Fruit fly (Drosophila melanogaster) whole organism, larva: ENCODE results near the gene CG11581.

Experiments used
- noc ChIP-seq: fragments of 200-800 bp; sonication (Bioruptor generic); optimal IDR thresholded peaks from 3 replicates; lab custom pipeline; 2019; ENCODE audit warnings: missing biosample characterization, mild to moderate bottlenecking, missing genetic modification characterization, moderate library complexity

The CG11581 gene

DNA sequence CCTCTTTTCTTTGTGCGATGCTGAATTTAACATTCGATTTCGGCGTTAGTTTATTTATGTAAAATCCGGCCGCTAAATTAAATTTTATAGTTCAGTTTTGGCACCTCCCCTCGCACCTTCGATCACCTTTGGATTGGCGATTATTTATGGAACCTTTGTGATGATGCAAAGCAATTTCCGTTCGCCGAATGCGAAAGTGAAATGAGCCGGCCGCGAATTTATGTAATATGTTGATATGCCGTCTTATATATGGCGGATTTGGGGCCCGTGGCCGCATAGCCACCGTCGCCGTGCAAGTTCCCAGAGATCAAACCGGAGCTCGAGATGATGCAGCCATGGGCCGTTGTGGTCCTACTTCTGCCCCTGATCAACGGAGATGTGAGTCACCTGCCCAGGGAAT, at the start of gene CG11581:
TSS of gene CG11581 (plus strand) at position 301 of the 400 bp plus-strand sequence.
- peak; percentile 3 for TF ChIP-seq noc (tag; lab: Kevin White, UChicago)

DNA sequence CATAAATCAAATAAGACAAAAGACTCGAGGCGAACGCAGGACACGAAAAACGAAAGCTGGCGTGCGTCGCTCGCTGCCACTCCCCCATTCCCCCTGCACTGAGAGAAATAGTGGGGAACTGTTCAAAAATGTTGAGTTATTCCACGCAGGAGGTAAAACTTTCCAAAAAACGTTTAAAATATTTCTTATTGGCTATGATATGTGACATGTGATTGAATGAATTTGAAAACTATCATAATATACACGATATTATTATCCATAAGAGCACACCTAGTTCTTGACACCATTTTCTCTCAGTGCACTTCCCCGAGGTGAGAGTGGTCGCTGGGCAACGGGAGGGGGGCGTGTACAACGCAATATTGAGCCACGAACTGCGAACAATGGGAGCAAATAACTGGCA, 42.8 kb upstream of the CG11581 start:
- TF ChIP-seq noc (tag; lab: Kevin White, UChicago), result no peak

DNA sequence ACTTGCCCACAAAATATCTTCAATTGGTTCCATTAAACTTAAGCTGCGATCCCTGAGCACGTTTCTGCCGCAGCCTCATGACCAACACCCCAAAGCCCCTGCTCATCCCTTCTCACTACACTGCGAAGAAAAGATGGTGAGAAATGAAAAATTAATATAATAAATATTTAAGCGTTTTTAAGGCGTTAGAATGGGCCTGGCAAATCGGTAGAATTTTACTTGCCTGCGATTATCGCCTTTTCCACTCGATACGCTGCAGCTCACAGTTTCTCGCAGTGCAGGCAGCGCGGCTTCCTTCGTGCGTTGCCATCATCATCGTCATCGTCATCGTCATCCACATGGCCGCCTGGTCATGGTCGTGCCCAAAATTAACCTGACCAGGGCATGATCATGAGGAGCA, 28.6 kb upstream of the CG11581 start:
- TF ChIP-seq noc (tag; lab: Kevin White, UChicago), result no peak

DNA sequence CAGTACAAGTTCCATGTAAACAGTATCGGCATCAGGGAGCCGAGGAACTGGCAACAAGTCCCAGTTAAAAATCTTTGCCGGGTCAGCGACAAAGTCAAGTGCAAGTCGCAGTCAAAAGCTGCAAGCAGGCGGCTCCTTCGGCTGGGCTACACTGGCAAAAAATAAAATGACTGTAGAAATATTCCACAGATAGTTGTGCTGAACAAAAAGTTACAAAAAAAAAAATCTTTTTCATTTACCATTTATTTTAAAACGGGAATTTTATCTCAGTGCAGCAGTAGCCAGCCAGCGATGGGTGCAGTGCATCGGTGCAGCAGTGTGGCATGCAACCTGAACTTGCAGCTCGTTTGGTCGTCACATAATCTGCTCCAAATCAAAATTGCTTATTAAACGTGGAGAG, 27.4 kb upstream of the CG11581 start:
- no peak for TF ChIP-seq noc (tag; lab: Kevin White, UChicago)

DNA sequence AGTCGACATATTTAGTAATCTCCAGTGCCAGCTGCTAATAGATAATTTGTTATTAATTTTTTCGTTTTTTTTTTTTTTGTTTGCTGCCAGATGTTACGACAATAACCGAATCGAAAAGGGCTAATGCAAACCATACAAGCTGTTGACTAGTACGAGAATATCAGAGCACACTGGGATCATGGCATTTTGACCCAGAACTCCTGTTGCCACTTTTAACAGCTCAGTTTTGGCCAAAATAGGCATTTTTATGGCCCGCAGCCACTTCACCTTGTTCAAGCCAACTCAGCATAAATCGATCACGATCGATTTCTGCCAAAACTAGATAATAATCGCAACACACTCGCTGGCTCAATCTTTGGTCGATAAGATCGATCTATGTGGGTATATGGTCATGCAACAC, 24.8 kb upstream of the CG11581 start, which contains the start of gene CG12479:
TSS of gene CG12479 (minus strand) at position 101 of the 400 bp plus-strand sequence.
- no peak for TF ChIP-seq noc (tag; lab: Kevin White, UChicago)

DNA sequence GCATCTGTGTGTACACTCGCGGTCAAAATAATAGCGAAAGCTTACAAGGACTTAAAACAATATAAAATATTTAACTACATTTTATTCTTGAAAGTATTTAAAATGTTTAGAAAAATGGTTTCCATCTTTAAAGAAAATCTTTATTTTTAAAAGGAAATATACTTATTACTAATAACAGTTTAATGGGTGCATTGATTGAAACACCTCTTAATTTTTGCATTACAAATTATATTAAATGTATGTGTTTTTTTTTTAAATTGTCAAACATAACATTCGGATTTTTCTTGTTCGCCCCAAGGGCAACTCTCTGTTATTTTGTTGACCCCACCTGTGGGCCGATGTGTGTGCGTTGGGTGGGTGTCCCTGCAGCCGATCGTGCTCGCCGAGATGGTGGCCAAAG, 23.0 kb upstream of the CG11581 start:
- no peak for TF ChIP-seq noc (tag; lab: Kevin White, UChicago)

DNA sequence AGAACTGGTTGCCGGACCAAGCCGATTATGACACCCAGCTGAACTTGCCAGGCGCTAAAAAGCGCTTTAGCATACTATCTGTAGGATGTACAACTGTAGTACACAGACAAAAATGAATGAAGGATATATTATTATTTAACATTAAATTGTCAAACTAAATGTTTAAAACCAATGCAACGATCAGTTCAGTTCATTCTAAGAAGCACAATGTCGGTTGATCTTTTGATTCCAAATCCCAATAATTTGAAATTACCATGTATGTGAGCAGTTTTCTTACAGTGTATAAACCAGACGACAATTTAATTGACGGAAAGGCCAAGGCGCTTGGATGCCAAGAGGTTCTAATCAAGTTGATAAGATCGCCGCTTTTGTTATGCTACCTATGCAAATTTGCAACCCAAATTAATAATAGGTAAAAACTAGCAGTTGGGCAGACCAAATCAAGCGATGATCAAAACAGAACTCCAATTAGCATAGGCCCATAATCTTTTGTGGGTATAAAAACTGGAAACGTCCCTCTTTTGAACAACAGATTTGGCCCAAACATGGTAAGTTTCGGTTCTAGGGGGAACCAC, 7.6 kb upstream of the CG11581 start, which contains the start of gene CG12480:
TSS of gene CG12480 (plus strand) at position 525 of the 575 bp plus-strand sequence.
- TF ChIP-seq noc (tag; lab: Kevin White, UChicago), result peak; percentile 87

DNA sequence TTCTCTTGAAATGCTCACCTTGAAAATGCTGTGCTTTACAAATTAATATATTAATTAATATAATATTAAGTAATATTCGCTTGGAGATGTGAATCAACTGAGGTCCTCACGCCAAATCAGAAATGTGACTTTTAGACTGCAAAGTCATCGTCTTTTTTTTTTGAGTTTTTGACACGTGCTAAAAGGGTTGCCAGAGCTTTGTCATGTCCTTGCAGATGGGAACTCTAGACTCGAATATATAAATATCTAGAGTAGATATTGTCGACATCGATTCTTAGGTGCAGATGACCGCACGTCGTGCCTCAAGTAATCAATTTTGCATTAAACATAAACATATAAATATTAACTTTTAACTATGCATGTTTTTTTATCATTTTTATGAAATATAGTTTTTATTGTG, 4.2 kb upstream of the CG11581 start, which contains the start of gene betaNACtes1:
TSS of gene betaNACtes1 (minus strand) at position 101 of the 400 bp plus-strand sequence.
- no peak for TF ChIP-seq noc (tag; lab: Kevin White, UChicago)

DNA sequence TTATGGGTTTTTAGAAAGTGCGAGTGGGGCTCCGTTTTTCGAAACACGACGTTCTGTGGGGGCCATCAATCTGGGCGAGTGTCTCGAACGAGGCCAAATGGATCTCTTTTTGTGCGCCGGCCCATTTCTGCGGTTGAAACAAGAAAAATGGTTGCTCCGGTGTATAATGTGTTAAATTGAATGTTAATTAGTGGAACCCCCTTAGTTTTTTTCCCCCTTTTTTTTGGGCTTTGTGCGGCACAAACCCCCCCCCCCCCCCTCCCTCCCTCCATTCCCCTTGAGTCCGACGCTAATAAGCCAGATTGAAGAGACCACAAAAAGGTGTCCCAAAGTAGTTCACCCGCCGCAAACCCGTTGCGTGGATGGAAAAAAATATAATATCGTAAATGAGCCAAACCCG, 3.1 kb upstream of the CG11581 start:
- no peak for TF ChIP-seq noc (tag; lab: Kevin White, UChicago)

DNA sequence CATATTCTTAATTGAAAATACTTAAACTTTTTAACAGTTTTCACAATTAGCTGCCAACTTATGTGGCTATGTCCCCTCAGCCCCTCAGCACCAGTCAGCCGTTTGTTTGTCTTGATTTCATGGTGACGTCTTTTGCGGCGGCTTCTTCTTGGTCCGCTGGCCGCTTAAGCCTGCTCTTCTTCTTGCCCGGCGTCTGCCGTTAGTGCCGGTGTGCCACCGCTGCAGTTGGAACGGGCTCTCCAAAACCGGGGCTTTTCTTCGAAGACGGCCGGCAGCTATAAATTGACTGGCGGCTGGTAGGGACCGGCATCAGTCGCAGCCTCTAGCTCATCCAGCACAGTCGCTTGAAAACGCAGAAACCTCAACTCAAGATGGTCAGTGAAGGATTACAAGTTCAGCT, 2.3 kb upstream of the CG11581 start, which contains the start of gene CG1368:
TSS of gene CG1368 (plus strand) at position 301 of the 400 bp plus-strand sequence.
- no peak for TF ChIP-seq noc (tag; lab: Kevin White, UChicago)

DNA sequence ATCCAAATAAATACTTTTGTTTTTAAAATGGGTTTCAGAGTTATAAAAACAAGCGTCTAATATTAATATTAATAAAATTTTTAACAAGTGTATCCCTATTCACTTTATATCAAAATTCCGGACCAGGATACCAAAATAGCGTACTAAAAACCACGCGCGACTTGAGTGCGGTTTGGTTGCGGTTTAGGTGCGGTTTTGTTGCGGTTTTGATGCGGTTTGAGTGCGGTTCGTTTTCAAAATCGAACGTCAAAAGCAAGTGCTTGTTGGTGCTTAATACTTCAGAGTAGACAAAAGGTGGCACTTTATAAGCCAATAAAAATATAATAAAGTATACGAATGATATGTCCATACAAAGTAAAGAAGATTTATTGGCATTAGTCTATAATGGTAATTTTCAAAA, 1.1 kb upstream of the CG11581 start:
- TF ChIP-seq noc (tag; lab: Kevin White, UChicago), result no peak

DNA sequence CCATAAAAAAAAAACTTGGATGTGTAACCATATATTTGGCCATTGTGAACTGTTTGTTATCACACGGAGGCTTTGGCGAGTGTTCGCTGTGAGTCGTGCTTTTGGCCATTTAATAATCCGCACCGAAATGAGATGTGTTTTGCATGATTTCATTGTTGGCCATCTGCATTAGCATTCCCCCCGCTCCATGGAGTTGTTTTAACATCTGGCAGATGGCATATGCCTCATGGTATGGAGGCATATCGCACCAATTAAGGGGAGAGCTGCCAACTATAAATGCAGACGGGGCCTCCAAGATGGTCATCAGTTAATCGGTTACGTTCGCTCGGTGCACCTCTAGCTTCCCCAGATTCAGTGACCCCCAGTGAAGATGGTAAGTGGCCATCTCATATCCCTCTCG, 4.0 kb downstream of the CG11581 start, which contains the start of gene CG11584:
TSS of gene CG11584 (plus strand) at position 301 of the 400 bp plus-strand sequence.
- TF ChIP-seq noc (tag; lab: Kevin White, UChicago), result no peak

DNA sequence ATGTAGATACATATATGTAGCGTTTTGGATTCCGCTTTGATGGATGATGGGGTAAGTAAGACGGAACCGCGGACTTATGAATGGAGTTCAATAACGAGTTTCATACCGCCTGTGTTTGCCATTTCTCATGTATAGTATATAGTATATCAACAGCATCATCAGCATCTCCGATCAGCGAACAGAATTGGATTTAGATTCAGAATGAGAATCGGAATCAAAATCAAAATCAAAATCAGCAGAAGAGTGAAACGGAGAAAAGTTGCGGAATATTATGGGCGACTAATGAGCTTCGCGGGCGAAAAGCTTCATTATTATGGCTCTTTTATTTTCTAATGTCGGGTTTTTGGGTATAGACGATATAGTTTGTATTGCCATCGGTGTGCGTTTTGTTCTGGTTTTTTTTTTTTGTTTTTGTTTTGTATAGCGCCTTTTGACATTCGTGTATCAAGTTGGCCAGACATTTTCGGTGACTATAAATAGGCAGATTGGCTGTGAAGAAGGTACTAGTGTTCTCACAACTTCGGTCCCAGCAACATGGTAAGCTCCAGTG, 7.4 kb downstream of the CG11581 start, which contains the start of gene CG32603:
TSS of gene CG32603 (plus strand) at position 500 of the 550 bp plus-strand sequence.
- no peak for TF ChIP-seq noc (tag; lab: Kevin White, UChicago)

DNA sequence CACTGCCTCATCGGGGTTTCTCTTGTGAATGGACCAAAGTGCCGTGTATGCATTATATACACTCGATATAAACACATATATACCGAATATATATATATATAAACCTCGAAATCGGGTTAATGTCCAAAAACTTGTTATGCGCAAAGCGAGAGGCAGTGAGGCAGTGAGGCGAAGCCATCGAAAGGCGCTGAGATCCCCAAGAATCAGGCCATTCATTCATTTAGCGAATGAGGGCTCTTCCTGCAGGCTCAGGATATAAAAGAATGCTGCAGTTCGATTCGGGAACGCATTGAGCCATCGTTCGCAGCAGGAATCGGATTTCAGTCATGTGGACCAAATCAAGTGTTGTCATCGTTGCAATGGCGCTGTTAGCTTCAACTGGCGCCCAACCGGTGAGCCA, 10.2 kb downstream of the CG11581 start, which contains the start of gene CG12481:
TSS of gene CG12481 (plus strand) at position 301 of the 400 bp plus-strand sequence.
- no peak for TF ChIP-seq noc (tag; lab: Kevin White, UChicago)

DNA sequence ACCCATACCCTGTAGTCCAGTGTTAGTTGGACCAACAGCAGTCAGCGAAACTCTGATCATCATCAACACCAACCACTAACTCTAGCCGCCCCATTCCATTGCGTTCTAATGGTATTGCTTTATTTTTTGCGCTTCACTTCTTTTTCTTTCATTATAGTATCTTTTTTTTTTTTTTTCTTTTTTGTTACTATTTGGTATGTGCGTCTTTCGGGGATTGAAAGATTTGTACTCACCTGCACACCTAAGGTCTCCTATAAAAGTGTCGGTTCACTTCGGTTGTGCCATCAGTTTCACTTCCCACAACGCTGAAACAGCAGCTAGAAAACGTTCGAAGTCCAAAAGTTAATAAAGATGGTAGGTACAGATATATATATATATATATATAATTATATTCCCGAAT, 12.5 kb downstream of the CG11581 start, which contains the start of gene CG11585:
TSS of gene CG11585 (plus strand) at position 301 of the 400 bp plus-strand sequence.
- TF ChIP-seq noc (tag; lab: Kevin White, UChicago), result no peak

DNA sequence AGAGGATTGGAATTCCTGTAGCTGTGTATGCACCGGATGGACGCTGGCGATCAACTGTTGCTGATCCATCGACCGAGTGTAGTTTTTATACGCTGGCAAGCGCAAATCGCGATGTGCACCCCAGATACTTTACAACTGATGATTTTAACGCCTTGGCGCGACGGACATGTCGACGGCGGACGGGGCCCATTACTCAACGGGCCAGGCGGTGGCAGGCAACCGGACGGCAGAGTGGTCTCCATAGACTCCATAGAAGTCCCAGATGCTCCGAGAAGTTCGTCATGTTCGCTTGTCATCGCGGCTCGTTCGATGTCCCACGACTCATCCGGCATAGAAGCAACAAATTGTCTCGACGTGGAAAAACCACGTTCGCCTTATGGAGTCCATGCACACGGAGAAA, 15.2 kb downstream of the CG11581 start, which contains the start of gene CG13403:
TSS of gene CG13403 (minus strand) at position 101 of the 400 bp plus-strand sequence.
- no peak for TF ChIP-seq noc (tag; lab: Kevin White, UChicago)
